Worm (Caenorhabditis elegans): ENCODE data around the gene pak-2.

Gene pak-2

DNA sequence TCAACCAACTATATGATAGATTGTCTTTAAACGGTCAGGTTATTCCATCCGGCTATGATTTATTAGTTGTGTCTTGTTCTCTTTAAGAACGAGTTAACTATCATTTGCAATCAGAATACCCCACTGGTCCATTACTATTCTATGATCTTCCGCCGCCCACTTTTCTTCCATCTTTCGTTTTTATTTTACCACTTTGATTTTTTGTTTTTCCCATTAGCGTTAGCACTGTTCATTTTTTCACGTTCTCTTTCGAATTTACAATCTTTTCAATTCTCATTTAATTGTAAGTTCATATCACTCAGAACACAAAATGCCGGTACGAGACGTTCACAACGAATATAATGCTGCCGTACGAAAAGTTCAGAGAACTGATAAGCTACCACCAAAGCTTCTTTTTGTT lies 14.6 kb upstream of the pak-2 start, which contains the start of gene T04C12.7:
T04C12.7 (plus strand) TSS at position 301 of the 400 bp plus-strand sequence.
- TF ChIP-seq mls-2 (tag; optimal IDR thresholded peaks at IDR 0.05) = no peak
- no peak for TF ChIP-seq mep-1 (tag; optimal IDR thresholded peaks at IDR 0.05)
- no peak for TF ChIP-seq drap-1 (GFP tag; optimal IDR thresholded peaks at IDR 0.05)
- no peak for TF ChIP-seq zip-8 (tag; optimal IDR thresholded peaks at IDR 0.05)
- no peak for TF ChIP-seq M03D4.4 (tag; optimal IDR thresholded peaks at IDR 0.05)
- no peak for TF ChIP-seq lin-32 (GFP tag; optimal IDR thresholded peaks at IDR 0.05)
- TF ChIP-seq lin-13 (tag; optimal IDR thresholded peaks at IDR 0.05) = no peak
- TF ChIP-seq cnd-1 (tag; optimal IDR thresholded peaks at IDR 0.05) = no peak
- no peak for TF ChIP-seq nhr-12 (tag; optimal IDR thresholded peaks at IDR 0.05)
- no peak for TF ChIP-seq ham-2 (GFP tag; optimal IDR thresholded peaks at IDR 0.05)
- no peak for TF ChIP-seq snpc-4 (tag; optimal IDR thresholded peaks at IDR 0.05)
- TF ChIP-seq nhr-237 (tag; optimal IDR thresholded peaks at IDR 0.05) = no peak
- no peak for TF ChIP-seq tbx-8 (GFP tag; optimal IDR thresholded peaks at IDR 0.05)
- TF ChIP-seq ces-1 (GFP tag; optimal IDR thresholded peaks at IDR 0.05) = no peak
- no peak for TF ChIP-seq unc-120 (tag; optimal IDR thresholded peaks at IDR 0.05; ENCODE audit: poor library complexity, severe bottlenecking)
- no peak for TF ChIP-seq bed-3 (GFP tag; optimal IDR thresholded peaks at IDR 0.05)
- TF ChIP-seq unc-62 (GFP tag; optimal IDR thresholded peaks at IDR 0.05) = no peak
- no peak for TF ChIP-seq unc-39 (tag; optimal IDR thresholded peaks at IDR 0.05)
- TF ChIP-seq lsy-2 (tag; optimal IDR thresholded peaks at IDR 0.05) = no peak

ce11 chrV:11051921-11052320 lies 12.7 kb upstream of the pak-2 start, which contains the start of gene T04C12.33:
Gene T04C12.33 (plus strand): TSS chrV:11052221.
- TF ChIP-seq bed-3 (GFP tag; optimal IDR thresholded peaks at IDR 0.05) (no peak), zip-8 (tag; optimal IDR thresholded peaks at IDR 0.05) (no peak), drap-1 (GFP tag; optimal IDR thresholded peaks at IDR 0.05) (no peak), elt-1 (tag; optimal IDR thresholded peaks at IDR 0.05; ENCODE audit: borderline replicate concordance, insufficient read depth) (no peak), mls-2 (tag; optimal IDR thresholded peaks at IDR 0.05) (no peak), snpc-4 (tag; optimal IDR thresholded peaks at IDR 0.05) (no peak), ceh-43 (GFP tag; optimal IDR thresholded peaks at IDR 0.05) (no peak), mep-1 (tag; optimal IDR thresholded peaks at IDR 0.05) (no peak)

- TF ChIP-seq elt-3 (tag; optimal IDR thresholded peaks at IDR 0.05) = no peak
- no peak for TF ChIP-seq nhr-12 (tag; optimal IDR thresholded peaks at IDR 0.05)
Measured at ce11 chrV:11048678-11049077, 9.4 kb upstream of the pak-2 start, which contains the start of gene srh-74. Gene srh-74 (minus strand): TSS chrV:11048778.

DNA sequence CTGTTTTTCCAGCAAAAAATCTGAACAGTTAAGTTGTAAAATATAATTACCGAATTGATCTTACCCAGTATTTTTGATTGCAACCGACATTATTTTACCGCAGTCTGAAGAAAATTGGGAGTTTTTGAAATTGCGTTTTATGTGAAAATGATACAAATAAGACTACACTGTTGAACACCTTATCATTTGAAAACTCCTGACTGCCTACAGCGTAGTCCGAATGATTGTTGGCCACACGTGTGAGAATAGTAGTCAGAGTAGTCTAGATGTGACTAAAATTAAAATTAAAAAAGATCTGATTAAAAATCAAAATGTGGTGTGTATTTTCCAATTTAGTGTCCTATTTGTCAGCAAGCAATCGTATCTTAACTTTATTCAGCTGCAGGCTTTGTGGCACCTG lies 7.5 kb upstream of the pak-2 start, which contains the start of gene dhs-18:
dhs-18 (minus strand) TSS at position 104 of the 400 bp plus-strand sequence.
- TF ChIP-seq lin-13 (tag; optimal IDR thresholded peaks at IDR 0.05) = no peak
- TF ChIP-seq ceh-43 (GFP tag; optimal IDR thresholded peaks at IDR 0.05) = no peak

- TF ChIP-seq nhr-2 (tag; optimal IDR thresholded peaks at IDR 0.05) (peak; percentile 28), ceh-43 (GFP tag; optimal IDR thresholded peaks at IDR 0.05) (no peak)
Measured at ce11 chrV:11043767-11044166, 4.5 kb upstream of the pak-2 start, which contains the start of gene C45B11.6. Gene C45B11.6 (plus strand): TSS chrV:11044067.

- no peak for TF ChIP-seq pha-4 (tag; optimal IDR thresholded peaks at IDR 0.05)
- TF ChIP-seq ces-1 (GFP tag; optimal IDR thresholded peaks at IDR 0.05) = no peak
- TF ChIP-seq M03D4.4 (tag; optimal IDR thresholded peaks at IDR 0.05) = no peak
- no peak for TF ChIP-seq lsy-2 (tag; optimal IDR thresholded peaks at IDR 0.05)
- TF ChIP-seq nhr-28 (tag; optimal IDR thresholded peaks at IDR 0.05) = no peak
- TF ChIP-seq cnd-1 (tag; optimal IDR thresholded peaks at IDR 0.05) = no peak
- TF ChIP-seq unc-62 (GFP tag; optimal IDR thresholded peaks at IDR 0.05) = no peak
- TF ChIP-seq nhr-76 (tag; optimal IDR thresholded peaks at IDR 0.05) = no peak
- TF ChIP-seq nhr-237 (tag; optimal IDR thresholded peaks at IDR 0.05) = no peak
- no peak for TF ChIP-seq mls-2 (tag; optimal IDR thresholded peaks at IDR 0.05)
- no peak for TF ChIP-seq nhr-12 (tag; optimal IDR thresholded peaks at IDR 0.05)
- TF ChIP-seq ceh-43 (GFP tag; optimal IDR thresholded peaks at IDR 0.05) = no peak
- no peak for TF ChIP-seq flh-1 (GFP tag; optimal IDR thresholded peaks at IDR 0.05)
- TF ChIP-seq drap-1 (GFP tag; optimal IDR thresholded peaks at IDR 0.05) = no peak
- no peak for TF ChIP-seq hlh-1 (tag; optimal IDR thresholded peaks at IDR 0.05)
- no peak for TF ChIP-seq ham-2 (GFP tag; optimal IDR thresholded peaks at IDR 0.05)
- TF ChIP-seq elt-1 (tag; optimal IDR thresholded peaks at IDR 0.05; ENCODE audit: borderline replicate concordance, insufficient read depth) = no peak
- no peak for TF ChIP-seq bed-3 (GFP tag; optimal IDR thresholded peaks at IDR 0.05)
Measured at ce11 chrV:11042538-11042937, 3.3 kb upstream of the pak-2 start, which contains the start of gene C45B11.2. Gene C45B11.2 (plus strand): TSS chrV:11042710.

Measured in whole organism, mixed stage, embryonic.